Worm (Caenorhabditis elegans) whole organism, L3 larva: ENCODE results near the gene pha-4.

Experiments used
- ama-1 ChIP-seq: fragments of 150-350 bp; optimal IDR thresholded peaks from 2 replicates; lab custom pipeline; 2018
- tbx-2 ChIP-seq: sonication (generic microtip); optimal IDR thresholded peaks from 2 replicates; lab custom pipeline; 2016; ENCODE audit warnings: mild to moderate bottlenecking, missing genetic modification characterization, missing compliant biosample characterization

DNA sequence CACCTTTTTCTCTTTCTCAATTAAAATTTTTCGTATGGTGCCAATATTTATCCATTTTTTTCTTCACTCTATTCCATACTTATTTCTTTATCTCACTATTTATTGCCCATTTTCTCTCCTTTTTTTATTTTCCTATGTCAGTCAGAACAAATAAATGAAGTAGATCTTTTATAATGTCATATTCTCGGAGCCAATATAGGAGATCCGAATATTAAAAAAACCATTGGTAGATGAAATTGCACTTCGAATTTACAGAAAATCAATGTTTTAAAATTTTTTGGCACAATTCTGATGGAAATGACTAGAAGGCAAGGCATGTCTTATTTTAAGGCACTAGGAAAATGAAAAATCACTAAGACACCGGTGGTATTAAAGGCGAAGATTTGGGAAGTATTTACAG is 37.8 kb downstream of the pha-4 start:
- TF ChIP-seq tbx-2 (tag; lab: Kevin White, UChicago) (no peak), ama-1 (no peak)
